Worm (Caenorhabditis elegans) whole organism, L4 larva: Measurements from ENCODE around the gene lips-1.

ENCODE experiments used
- F10B5.3 ChIP-seq: sonication (generic microtip); optimal IDR thresholded peaks from 2 replicates; lab custom pipeline; 2016; ENCODE audit warnings: mild to moderate bottlenecking, missing genetic modification characterization, missing compliant biosample characterization
- F37D6.2 ChIP-seq: sonication (generic microtip); optimal IDR thresholded peaks from 2 replicates; lab custom pipeline; 2016; ENCODE audit warnings: mild to moderate bottlenecking, missing genetic modification characterization, missing compliant biosample characterization
- F49E8.2 ChIP-seq: sonication (generic microtip); optimal IDR thresholded peaks from 2 replicates; lab custom pipeline; 2016; ENCODE audit warnings: missing compliant biosample characterization, mild to moderate bottlenecking, missing genetic modification characterization, borderline replicate concordance
- T26A8.4 ChIP-seq: fragments of 200-800 bp; sonication (Bioruptor generic); IDR thresholded peaks from 2 replicates; pipeline ENCODE4 v1.3.6; 2022; ENCODE audit warnings: missing genetic modification characterization, missing compliant biosample characterization
- Y105C5A.15 ChIP-seq: fragments of 200-800 bp; sonication (Bioruptor generic); IDR thresholded peaks from 2 replicates; pipeline ENCODE4 v1.3.6; 2022; ENCODE audit warnings: missing genetic modification characterization, missing compliant biosample characterization
- ZK337.2 ChIP-seq: fragments of 200-800 bp; sonication (Bioruptor generic); IDR thresholded peaks from 2 replicates; pipeline ENCODE4 v1.3.6; 2022; ENCODE audit warnings: missing genetic modification reagents, missing genetic modification characterization, missing compliant biosample characterization
- ama-1 ChIP-seq: fragments of 150-350 bp; optimal IDR thresholded peaks from 2 replicates; lab custom pipeline; 2014; ENCODE audit warnings: inconsistent platforms, mixed read lengths
- arid-1 ChIP-seq: fragments of 200-800 bp; sonication (Bioruptor generic); conservative IDR thresholded peaks from 2 replicates; pipeline ENCODE4 v1.3.6; 2022; ENCODE audit warnings: missing genetic modification reagents, missing genetic modification characterization, missing compliant biosample characterization
- ceh-20 ChIP-seq: fragments of 200-800 bp; sonication (Bioruptor generic); IDR thresholded peaks from 2 replicates; pipeline ENCODE4 v1.3.6; 2022; ENCODE audit warnings: missing genetic modification reagents, missing genetic modification characterization, missing compliant biosample characterization
- ceh-28 ChIP-seq: fragments of 150-350 bp; optimal IDR thresholded peaks from 2 replicates; lab custom pipeline; 2014; ENCODE audit warnings: missing biosample characterization, missing genetic modification reagents, missing genetic modification characterization
- daf-16 ChIP-seq, 3 experiments: sonication (generic microtip); optimal IDR thresholded peaks; 2 replicates each; lab custom pipeline; 2016 to 2017; ENCODE audit warnings: missing genetic modification characterization in 3 of 3, missing genetic modification reagents in 3 of 3, mild to moderate bottlenecking in 2 of 3, missing compliant biosample characterization in 2 of 3, missing biosample characterization in 1 of 3, moderate library complexity in 1 of 3
- daf-19 ChIP-seq: fragments of 200-800 bp; sonication (Bioruptor generic); conservative IDR thresholded peaks from 2 replicates; pipeline ENCODE4 v1.3.6; 2022; ENCODE audit warnings: missing genetic modification characterization, missing compliant biosample characterization
- daf-8 ChIP-seq: fragments of 200-800 bp; sonication (Bioruptor generic); IDR thresholded peaks from 2 replicates; pipeline ENCODE4 v1.3.6; 2022; ENCODE audit warnings: missing genetic modification characterization, missing compliant biosample characterization
- dmd-6 ChIP-seq: fragments of 200-800 bp; sonication (Bioruptor generic); IDR thresholded peaks from 2 replicates; pipeline ENCODE4 v1.3.6; 2022; ENCODE audit warnings: missing genetic modification reagents, missing genetic modification characterization, missing compliant biosample characterization
- dpl-1 ChIP-seq: fragments of 150-350 bp; optimal IDR thresholded peaks from 2 replicates; lab custom pipeline; 2014; ENCODE audit warnings: missing biosample characterization, missing genetic modification reagents, missing genetic modification characterization
- duxl-1 ChIP-seq: sonication (generic microtip); optimal IDR thresholded peaks from 2 replicates; lab custom pipeline; 2016; ENCODE audit warnings: mild to moderate bottlenecking, missing genetic modification characterization, moderate library complexity, missing compliant biosample characterization; ENCODE audit not compliant: poor library complexity
- dve-1 ChIP-seq: sonication (generic microtip); optimal IDR thresholded peaks from 2 replicates; lab custom pipeline; 2017; ENCODE audit warnings: antibody characterized with exemption, mild to moderate bottlenecking, missing genetic modification characterization, missing compliant biosample characterization; ENCODE audit not compliant: insufficient read depth
- egl-43 ChIP-seq: fragments of 200-800 bp; sonication (Bioruptor generic); IDR thresholded peaks from 2 replicates; pipeline ENCODE4 v1.3.6; 2022; ENCODE audit warnings: missing genetic modification reagents, missing genetic modification characterization, missing compliant biosample characterization
- hlh-11 ChIP-seq: fragments of 200-800 bp; sonication (Bioruptor generic); optimal IDR thresholded peaks from 2 replicates; lab custom pipeline; 2018; ENCODE audit warnings: mild to moderate bottlenecking, missing genetic modification characterization, missing compliant biosample characterization
- hlh-30 ChIP-seq: sonication (generic microtip); optimal IDR thresholded peaks from 2 replicates; lab custom pipeline; 2017; ENCODE audit warnings: antibody characterized with exemption, mild to moderate bottlenecking, missing genetic modification characterization, missing compliant biosample characterization; ENCODE audit not compliant: insufficient read depth
- lin-15B ChIP-seq: fragments of 150-350 bp; sonication (generic microtip); optimal IDR thresholded peaks from 3 replicates; lab custom pipeline; 2014; ENCODE audit warnings: missing biosample characterization, missing genetic modification characterization
- lin-38 ChIP-seq: fragments of 200-800 bp; sonication (Bioruptor generic); IDR thresholded peaks from 2 replicates; pipeline ENCODE4 v1.3.6; 2022; ENCODE audit warnings: missing genetic modification reagents, missing genetic modification characterization, missing compliant biosample characterization
- madf-5 ChIP-seq, 2 experiments: fragments of 200-800 bp; sonication (Bioruptor generic); IDR thresholded peaks; 2 replicates each; pipeline ENCODE4 v1.3.6; 2022; ENCODE audit warnings: missing compliant biosample characterization in 2 of 2, missing genetic modification characterization in 2 of 2
- mxl-2 ChIP-seq: fragments of 200-800 bp; sonication (Bioruptor generic); conservative IDR thresholded peaks from 2 replicates; pipeline ENCODE4 v1.3.6; 2022; ENCODE audit warnings: missing genetic modification reagents, missing genetic modification characterization, missing compliant biosample characterization
- nhr-10 ChIP-seq: fragments of 150-350 bp; optimal IDR thresholded peaks from 2 replicates; lab custom pipeline; 2014; ENCODE audit warnings: missing biosample characterization, missing genetic modification characterization
- nhr-25 ChIP-seq: sonication (generic microtip); optimal IDR thresholded peaks from 2 replicates; lab custom pipeline; 2017; ENCODE audit warnings: missing genetic modification characterization, mild to moderate bottlenecking, missing compliant biosample characterization, antibody characterized with exemption, moderate library complexity, borderline replicate concordance; ENCODE audit not compliant: insufficient read depth
- nhr-28 ChIP-seq: fragments of 150-350 bp; optimal IDR thresholded peaks from 2 replicates; lab custom pipeline; 2014; ENCODE audit warnings: missing biosample characterization, missing genetic modification characterization
- nhr-42 ChIP-seq: fragments of 200-800 bp; sonication (Bioruptor generic); IDR thresholded peaks from 2 replicates; pipeline ENCODE4 v1.3.6; 2022; ENCODE audit warnings: missing genetic modification characterization, missing compliant biosample characterization
- nhr-6 ChIP-seq: fragments of 150-350 bp; optimal IDR thresholded peaks from 2 replicates; lab custom pipeline; 2014; ENCODE audit warnings: missing biosample characterization, missing genetic modification characterization
- pqm-1 ChIP-seq: sonication (generic microtip); optimal IDR thresholded peaks from 2 replicates; lab custom pipeline; 2017; ENCODE audit warnings: missing biosample characterization, missing genetic modification characterization
- rbr-2 ChIP-seq: sonication (generic microtip); optimal IDR thresholded peaks from 2 replicates; lab custom pipeline; 2016; ENCODE audit warnings: missing genotype, missing genetic modification characterization, missing compliant biosample characterization
- set-16 ChIP-seq: fragments of 200-800 bp; sonication (Bioruptor generic); IDR thresholded peaks from 2 replicates; pipeline ENCODE4 v1.3.6; 2022; ENCODE audit warnings: missing genetic modification reagents, missing genetic modification characterization, missing compliant biosample characterization
- skn-1 ChIP-seq: fragments of 150-350 bp; optimal IDR thresholded peaks from 2 replicates; lab custom pipeline; 2014; ENCODE audit warnings: missing biosample characterization, missing genetic modification characterization
- spr-3 ChIP-seq: fragments of 200-800 bp; sonication (Bioruptor generic); optimal IDR thresholded peaks from 2 replicates; lab custom pipeline; 2018; ENCODE audit warnings: mild to moderate bottlenecking, missing genetic modification characterization, missing compliant biosample characterization
- tra-1 ChIP-seq: fragments of 200-800 bp; sonication (Bioruptor generic); IDR thresholded peaks from 2 replicates; pipeline ENCODE4 v1.3.6; 2022; ENCODE audit warnings: missing genetic modification reagents, missing genetic modification characterization, missing compliant biosample characterization
- ztf-7 ChIP-seq: fragments of 150-350 bp; optimal IDR thresholded peaks from 2 replicates; lab custom pipeline; 2014; ENCODE audit warnings: missing biosample characterization, missing genetic modification characterization

lips-1 gene

ce11 chrX:12444423-12444822 is 48.1 kb upstream of the lips-1 start (continued):
- TF ChIP-seq mxl-2: no peak
- TF ChIP-seq daf-19 (GFP tag; lab: Robert Waterston, UW): no peak
- TF ChIP-seq ceh-28 (tag; lab: Kevin White, UChicago): no peak
- no peak for TF ChIP-seq daf-8 (GFP tag; lab: Robert Waterston, UW)
- no peak for TF ChIP-seq ZK337.2 (GFP tag; lab: Robert Waterston, UW)
- TF ChIP-seq lin-38 (GFP tag; lab: Robert Waterston, UW): 0 out of 2 replicates have a peak, but pooled peaks have one; percentile 7
- no peak for TF ChIP-seq nhr-42 (GFP tag; lab: Robert Waterston, UW)
- TF ChIP-seq ama-1 (lab: Kevin White, UChicago): no peak
- no peak for TF ChIP-seq tra-1 (GFP tag; lab: Robert Waterston, UW)
- TF ChIP-seq dmd-6 (GFP tag; lab: Robert Waterston, UW): no peak
- TF ChIP-seq lin-15B (tag; lab: Kevin White, UChicago): no peak
- TF ChIP-seq arid-1 (GFP tag; lab: Robert Waterston, UW): no peak
- TF ChIP-seq spr-3 (GFP tag; lab: Kevin White, UChicago): no peak
- TF ChIP-seq nhr-25 (tag; lab: Kevin White, UChicago): no peak
- no peak for TF ChIP-seq T26A8.4 (GFP tag; lab: Robert Waterston, UW)
- no peak for TF ChIP-seq nhr-6
- TF ChIP-seq F10B5.3 (tag; lab: Kevin White, UChicago): no peak
- TF ChIP-seq duxl-1 (tag; lab: Kevin White, UChicago): no peak
- TF ChIP-seq madf-5 (GFP tag; IDR thresholded peaks at IDR 0.05; lab: Robert Waterston, UW): no peak
- TF ChIP-seq skn-1 (tag; lab: Kevin White, UChicago): no peak
- no peak for TF ChIP-seq rbr-2 (tag; lab: Kevin White, UChicago)
- peak; percentile 87 for TF ChIP-seq hlh-30 (tag; lab: Kevin White, UChicago)
- no peak for TF ChIP-seq dpl-1 (GFP tag; lab: Kevin White, UChicago)

- TF ChIP-seq pqm-1 (tag; lab: Kevin White, UChicago) (peak; percentile 73), ceh-28 (tag; lab: Kevin White, UChicago) (no peak), nhr-10 (no peak), dve-1 (tag; lab: Kevin White, UChicago) (peak; percentile 55), ztf-7 (peak; percentile 1), daf-16 (GFP tag; optimal IDR thresholded peaks at IDR 0.05; lab: Kevin White, UChicago) (no peak), daf-16 (tag; optimal IDR thresholded peaks at IDR 0.05; lab: Kevin White, UChicago) (peak; percentile 90), nhr-28 (tag; lab: Kevin White, UChicago) (peak; percentile 75), F49E8.2 (tag; lab: Kevin White, UChicago) (no peak), dmd-6 (GFP tag; lab: Robert Waterston, UW) (peak; percentile 37; the same call in 1 of the 2 replicates), ZK337.2 (GFP tag; lab: Robert Waterston, UW) (no peak), hlh-11 (tag; lab: Kevin White, UChicago) (peak; percentile 37), F37D6.2 (tag; lab: Kevin White, UChicago) (no peak), ceh-20 (GFP tag; lab: Robert Waterston, UW) (no peak), Y105C5A.15 (GFP tag; lab: Robert Waterston, UW) (no peak)
Measured at ce11 chrX:12446572-12446971, 46.0 kb upstream of the lips-1 start.

ce11 chrX:12447639-12448038 is 44.9 kb upstream of the lips-1 start:
- 0 out of 2 replicates have a peak, but pooled peaks have one; percentile 26 for TF ChIP-seq egl-43 (GFP tag; lab: Robert Waterston, UW)
- TF ChIP-seq set-16 (GFP tag; lab: Robert Waterston, UW): peak; percentile 77
